Worm (Caenorhabditis elegans) whole organism, L2 larva: ENCODE data around the gene F26F2.7.

Experiments
- R02D3.7 ChIP-seq: fragments of 150-350 bp; optimal IDR thresholded peaks from 2 replicates; lab custom pipeline; 2014; ENCODE audit warnings: missing biosample characterization, missing genetic modification characterization
- aly-2 ChIP-seq: fragments of 150-350 bp; optimal IDR thresholded peaks from 2 replicates; lab custom pipeline; 2014; ENCODE audit warnings: missing biosample characterization, missing genetic modification characterization
- ama-1 ChIP-seq: fragments of 150-350 bp; optimal IDR thresholded peaks from 2 replicates; lab custom pipeline; 2018; ENCODE audit warnings: inconsistent platforms
- crh-2 ChIP-seq: sonication (generic microtip); optimal IDR thresholded peaks from 2 replicates; lab custom pipeline; 2017; ENCODE audit warnings: missing biosample characterization, missing genetic modification characterization
- egl-27 ChIP-seq: sonication (generic microtip); optimal IDR thresholded peaks from 3 replicates; lab custom pipeline; 2017; ENCODE audit warnings: missing biosample characterization, missing genetic modification reagents, missing genetic modification characterization
- fos-1 ChIP-seq: fragments of 150-350 bp; optimal IDR thresholded peaks from 2 replicates; lab custom pipeline; 2014; ENCODE audit warnings: missing biosample characterization, missing genetic modification characterization
- nhr-11 ChIP-seq: fragments of 150-350 bp; optimal IDR thresholded peaks from 2 replicates; lab custom pipeline; 2014; ENCODE audit warnings: missing biosample characterization, missing genetic modification characterization
- nhr-23 ChIP-seq: fragments of 150-350 bp; optimal IDR thresholded peaks from 2 replicates; lab custom pipeline; 2014; ENCODE audit warnings: missing biosample characterization, missing genetic modification reagents, missing genetic modification characterization
- snpc-4 ChIP-seq: fragments of 150-350 bp; optimal IDR thresholded peaks from 2 replicates; lab custom pipeline; 2014; ENCODE audit warnings: missing biosample characterization, missing genetic modification characterization
- unc-39 ChIP-seq: fragments of 150-350 bp; optimal IDR thresholded peaks from 2 replicates; lab custom pipeline; 2014; ENCODE audit warnings: missing biosample characterization, missing genetic modification characterization

ce11 chrV:20566454-20566853, 14.3 kb upstream of the F26F2.7 start, which contains the start of gene F26F2.3:
- TF ChIP-seq snpc-4 (tag; lab: Kevin White, UChicago): no peak
- no peak for TF ChIP-seq aly-2 (tag; lab: Kevin White, UChicago)
- no peak for TF ChIP-seq crh-2
- TF ChIP-seq nhr-11 (tag; lab: Kevin White, UChicago): no peak
- TF ChIP-seq nhr-23 (tag; lab: Kevin White, UChicago): no peak
- no peak for TF ChIP-seq egl-27
- TF ChIP-seq unc-39 (tag; lab: Kevin White, UChicago): no peak
- no peak for TF ChIP-seq fos-1 (tag; lab: Kevin White, UChicago)
- no peak for TF ChIP-seq ama-1
- TF ChIP-seq R02D3.7 (tag; lab: Kevin White, UChicago): no peak
